Fruit fly (Drosophila melanogaster) whole organism, wandering third instar larva: ENCODE results near the gene nod.

ENCODE experiments used
- Abd-B ChIP-seq: fragments of >200 bp; optimal IDR thresholded peaks from 2 replicates; lab custom pipeline; 2017; ENCODE audit warnings: missing biosample characterization, missing genetic modification characterization
- CG32264 ChIP-seq: fragments of 200-800 bp; sonication (Bioruptor generic); optimal IDR thresholded peaks from 2 replicates; lab custom pipeline; 2016; ENCODE audit warnings: missing biosample characterization, missing genetic modification characterization
- CG9705 ChIP-seq: fragments of 200-800 bp; sonication (Bioruptor generic); optimal IDR thresholded peaks from 2 replicates; lab custom pipeline; 2018; ENCODE audit warnings: missing biosample characterization, mild to moderate bottlenecking, missing genetic modification characterization
- CrebA ChIP-seq: fragments of 200-800 bp; sonication (Bioruptor generic); optimal IDR thresholded peaks from 2 replicates; lab custom pipeline; 2016; ENCODE audit warnings: missing biosample characterization, mild to moderate bottlenecking, missing genetic modification characterization, borderline replicate concordance
- Dfd ChIP-seq: fragments of >200 bp; optimal IDR thresholded peaks from 2 replicates; lab custom pipeline; 2017; ENCODE audit warnings: missing biosample characterization, missing genetic modification characterization
- Dif ChIP-seq: fragments of 200-275, 200-300 bp; sonication (Bioruptor generic); optimal IDR thresholded peaks from 2 replicates; lab custom pipeline; 2018; ENCODE audit warnings: missing biosample characterization, missing genetic modification characterization; ENCODE audit not compliant: partially characterized antibody
- GATAd ChIP-seq: sonication (Bioruptor generic); optimal IDR thresholded peaks from 2 replicates; lab custom pipeline; 2016; ENCODE audit warnings: missing biosample characterization, missing genetic modification characterization
- HLH106 ChIP-seq: fragments of 200-800 bp; optimal IDR thresholded peaks from 3 replicates; lab custom pipeline; 2019; ENCODE audit warnings: missing biosample characterization, mild to moderate bottlenecking, missing genetic modification characterization, moderate library complexity
- Hnf4 ChIP-seq: fragments of 200-800 bp; sonication (Bioruptor generic); optimal IDR thresholded peaks from 2 replicates; lab custom pipeline; 2016; ENCODE audit warnings: missing biosample characterization, mild to moderate bottlenecking, missing genetic modification characterization
- Hr78 ChIP-seq: fragments of >200 bp; optimal IDR thresholded peaks from 2 replicates; lab custom pipeline; 2017; ENCODE audit warnings: missing biosample characterization, missing genetic modification characterization
- Hr83 ChIP-seq: fragments of 200-300 bp; sonication (Bioruptor generic); optimal IDR thresholded peaks from 2 replicates; lab custom pipeline; 2016; ENCODE audit warnings: missing biosample characterization, mild to moderate bottlenecking, missing genetic modification characterization, moderate library complexity; ENCODE audit not compliant: poor library complexity, severe bottlenecking
- Jra ChIP-seq: sonication (Bioruptor generic); optimal IDR thresholded peaks from 2 replicates; lab custom pipeline; 2016; ENCODE audit warnings: missing biosample characterization, missing genetic modification characterization
- Mio ChIP-seq: sonication (Bioruptor generic); optimal IDR thresholded peaks from 2 replicates; lab custom pipeline; 2016; ENCODE audit warnings: missing biosample characterization, missing genetic modification characterization
- Myc ChIP-seq: fragments of >200 bp; optimal IDR thresholded peaks from 2 replicates; lab custom pipeline; 2017
- N ChIP-seq: fragments of >200 bp; optimal IDR thresholded peaks from 2 replicates; lab custom pipeline; 2018; ENCODE audit warnings: missing biosample characterization, missing external identifiers, missing genetic modification characterization
- OdsH ChIP-seq: fragments of 200-800 bp; sonication (Bioruptor generic); optimal IDR thresholded peaks from 2 replicates; lab custom pipeline; 2016; ENCODE audit warnings: missing biosample characterization, mild to moderate bottlenecking, missing genetic modification characterization
- Rel ChIP-seq, 2 experiments: fragments of 200-800 bp; sonication (Bioruptor generic) in 1 of 2; optimal IDR thresholded peaks; 2 replicates in 1 of 2; 3 replicates in 1 of 2; lab custom pipeline; 2016 to 2019; ENCODE audit warnings: mild to moderate bottlenecking in 2 of 2, missing biosample characterization in 2 of 2, missing genetic modification characterization in 2 of 2, moderate library complexity in 1 of 2
- Sp1 ChIP-seq: fragments of 200-800 bp; sonication (Bioruptor generic); optimal IDR thresholded peaks from 3 replicates; lab custom pipeline; 2019; ENCODE audit warnings: missing biosample characterization, mild to moderate bottlenecking, missing genetic modification characterization, moderate library complexity
- Vsx2 ChIP-seq: fragments of 200-300, 225-300 bp; sonication (Bioruptor generic); optimal IDR thresholded peaks from 2 replicates; lab custom pipeline; 2018; ENCODE audit warnings: missing biosample characterization, missing genetic modification characterization; ENCODE audit not compliant: partially characterized antibody
- br ChIP-seq: fragments of 200-800 bp; sonication (Bioruptor generic); optimal IDR thresholded peaks from 2 replicates; lab custom pipeline; 2016; ENCODE audit warnings: missing biosample characterization, missing genetic modification characterization
- brk ChIP-seq: fragments of 200-800 bp; sonication (Bioruptor generic); optimal IDR thresholded peaks from 2 replicates; lab custom pipeline; 2016; ENCODE audit warnings: missing biosample characterization, mild to moderate bottlenecking, missing genetic modification characterization
- dl ChIP-seq, 2 experiments: fragments of 175-275, 200-275 bp in 1 of 2; fragments of 200-275 bp in 1 of 2; sonication (Bioruptor generic); optimal IDR thresholded peaks; lab custom pipeline; 2018; ENCODE audit warnings: mild to moderate bottlenecking in 2 of 2, missing biosample characterization in 2 of 2, missing genetic modification characterization in 2 of 2, moderate library complexity in 2 of 2; ENCODE audit not compliant: partially characterized antibody in 2 of 2, insufficient read depth in 1 of 2
- dmrt93B ChIP-seq: fragments of 200-800 bp; sonication (Bioruptor generic); optimal IDR thresholded peaks from 2 replicates; lab custom pipeline; 2018; ENCODE audit warnings: missing biosample characterization, mild to moderate bottlenecking, missing genetic modification characterization
- dsf ChIP-seq: sonication (Bioruptor generic); optimal IDR thresholded peaks from 2 replicates; lab custom pipeline; 2016; ENCODE audit warnings: missing biosample characterization, missing genetic modification characterization, borderline replicate concordance
- ey ChIP-seq: fragments of 200-800 bp; sonication (Bioruptor generic); optimal IDR thresholded peaks from 2 replicates; lab custom pipeline; 2016; ENCODE audit warnings: missing biosample characterization, missing genetic modification characterization
- foxo ChIP-seq, 2 experiments: fragments of 200-800 bp; sonication (Bioruptor generic); optimal IDR thresholded peaks; 2 replicates in 1 of 2; 3 replicates in 1 of 2; lab custom pipeline; 2016 to 2017; ENCODE audit warnings: missing biosample characterization in 2 of 2, missing genetic modification characterization in 2 of 2
- fru ChIP-seq: fragments of 200-800 bp; sonication (Bioruptor generic); optimal IDR thresholded peaks from 3 replicates; lab custom pipeline; 2016; ENCODE audit warnings: missing biosample characterization, mild to moderate bottlenecking, missing genetic modification characterization
- h ChIP-seq: fragments of 200-800 bp; sonication (Bioruptor generic); optimal IDR thresholded peaks from 3 replicates; lab custom pipeline; 2016; ENCODE audit warnings: missing biosample characterization, mild to moderate bottlenecking, missing genetic modification characterization
- jim ChIP-seq: fragments of 175-275, 200-325 bp; sonication (Bioruptor generic); optimal IDR thresholded peaks from 2 replicates; lab custom pipeline; 2016; ENCODE audit warnings: missing biosample characterization, mild to moderate bottlenecking, missing genetic modification characterization
- lola ChIP-seq: fragments of >200 bp; optimal IDR thresholded peaks from 2 replicates; lab custom pipeline; 2017; ENCODE audit warnings: missing biosample characterization, missing genetic modification characterization
- pan ChIP-seq: fragments of >200 bp; optimal IDR thresholded peaks from 2 replicates; lab custom pipeline; 2017
- psq ChIP-seq: fragments of 200-800 bp; sonication (Bioruptor generic); optimal IDR thresholded peaks from 3 replicates; lab custom pipeline; 2017; ENCODE audit warnings: missing biosample characterization, mild to moderate bottlenecking, missing genetic modification characterization, moderate library complexity
- rgr ChIP-seq: fragments of 200-800 bp; sonication (Bioruptor generic); optimal IDR thresholded peaks from 3 replicates; lab custom pipeline; 2016; ENCODE audit warnings: missing biosample characterization, mild to moderate bottlenecking, missing genetic modification characterization
- sage ChIP-seq: fragments of 200-800 bp; sonication (Bioruptor generic); optimal IDR thresholded peaks from 2 replicates; lab custom pipeline; 2016; ENCODE audit warnings: missing biosample characterization, mild to moderate bottlenecking, missing genetic modification characterization
- sv ChIP-seq: fragments of 200-800 bp; sonication (Bioruptor generic); optimal IDR thresholded peaks from 3 replicates; lab custom pipeline; 2016; ENCODE audit warnings: missing biosample characterization, missing genetic modification characterization
- tai ChIP-seq: sonication (Bioruptor generic); optimal IDR thresholded peaks from 2 replicates; lab custom pipeline; 2016; ENCODE audit warnings: missing biosample characterization, missing genetic modification characterization
- usp ChIP-seq: fragments of >200 bp; optimal IDR thresholded peaks from 2 replicates; lab custom pipeline; 2017; ENCODE audit warnings: missing biosample characterization, missing genetic modification characterization
- woc ChIP-seq: sonication (Bioruptor generic); optimal IDR thresholded peaks from 2 replicates; lab custom pipeline; 2016; ENCODE audit warnings: missing biosample characterization, mild to moderate bottlenecking, missing genetic modification characterization

The nod gene

dm6 chrX:11621866-11622648, 41.5 kb downstream of the nod start, which contains the start of gene Ptp10D (continued):
- TF ChIP-seq HLH106 (tag; lab: Kevin White, UChicago), result no peak
- no peak for TF ChIP-seq brk
- TF ChIP-seq ey (GFP tag; lab: Kevin White, UChicago), result no peak
- no peak for TF ChIP-seq foxo (GFP tag; optimal IDR thresholded peaks at IDR 0.05; lab: Kevin White, UChicago)
- peak; percentile 28 for TF ChIP-seq Dfd (GFP tag; lab: Kevin White, UChicago)
- TF ChIP-seq lola (GFP tag; lab: Kevin White, UChicago), result no peak
- no peak for TF ChIP-seq pan (lab: Kevin White, UChicago)
- TF ChIP-seq Jra, result no peak

- TF ChIP-seq Mio (GFP tag; lab: Kevin White, UChicago) (peak; percentile 67), Abd-B (GFP tag; lab: Kevin White, UChicago) (no peak), Dif (peak; percentile 76), CG9705 (peak; percentile 95), tai (GFP tag; lab: Kevin White, UChicago) (no peak), Hr83 (GFP tag; lab: Kevin White, UChicago) (peak; percentile 83), Dfd (GFP tag; lab: Kevin White, UChicago) (peak; percentile 36), lola (GFP tag; lab: Kevin White, UChicago) (no peak), Hnf4 (GFP tag; lab: Kevin White, UChicago) (peak; percentile 98), Myc (lab: Kevin White, UChicago) (no peak), Hr78 (GFP tag; lab: Kevin White, UChicago) (no peak), OdsH (GFP tag; lab: Kevin White, UChicago) (peak; percentile 96), fru (peak; percentile 96), foxo (GFP tag; optimal IDR thresholded peaks at IDR 0.05; lab: Kevin White, UChicago) (peak; percentile 82 to 93), Jra (peak; percentile 95), HLH106 (tag; lab: Kevin White, UChicago) (peak; percentile 98), rgr (GFP tag; lab: Kevin White, UChicago) (peak; percentile 96), sage (peak; percentile 97), CrebA (GFP tag; lab: Kevin White, UChicago) (no peak), dmrt93B (GFP tag; lab: Kevin White, UChicago) (peak; percentile 90), ey (GFP tag; lab: Kevin White, UChicago) (peak; percentile 96), brk (peak; percentile 90), dsf (GFP tag; lab: Kevin White, UChicago) (peak; percentile 83), h (GFP tag; lab: Kevin White, UChicago) (peak; percentile 98), dl (GFP tag; optimal IDR thresholded peaks at IDR 0.05; lab: Kevin White, UChicago; ENCODE audit: insufficient read depth in 1 of 2, partially characterized antibody in 2 of 2) (peak; percentile 20 to 75), psq (GFP tag; lab: Kevin White, UChicago) (peak; percentile 90), Rel (GFP tag; optimal IDR thresholded peaks at IDR 0.05; lab: Kevin White, UChicago) (peak; percentile 74), Rel (tag; optimal IDR thresholded peaks at IDR 0.05; lab: Kevin White, UChicago) (peak; percentile 87), woc (GFP tag; lab: Kevin White, UChicago) (peak; percentile 95), Sp1 (peak; percentile 95), jim (peak; percentile 44), N (GFP tag; lab: Kevin White, UChicago) (no peak), GATAd (GFP tag; lab: Kevin White, UChicago) (peak; percentile 55), Vsx2 (GFP tag; lab: Kevin White, UChicago) (no peak), sv (GFP tag; lab: Kevin White, UChicago) (peak; percentile 76), CG32264 (peak; percentile 94), usp (GFP tag; lab: Kevin White, UChicago) (no peak), pan (lab: Kevin White, UChicago) (no peak), br (GFP tag; lab: Kevin White, UChicago) (peak; percentile 97)
Observed at dm6 chrX:11622649-11623425, 42.3 kb downstream of the nod start.
